Worm (Caenorhabditis elegans): ENCODE data around the gene M02D8.5.
A peak's percentile ranks its signal among the peaks of the same experiment; 100 is the strongest.

Gene M02D8.5

DNA sequence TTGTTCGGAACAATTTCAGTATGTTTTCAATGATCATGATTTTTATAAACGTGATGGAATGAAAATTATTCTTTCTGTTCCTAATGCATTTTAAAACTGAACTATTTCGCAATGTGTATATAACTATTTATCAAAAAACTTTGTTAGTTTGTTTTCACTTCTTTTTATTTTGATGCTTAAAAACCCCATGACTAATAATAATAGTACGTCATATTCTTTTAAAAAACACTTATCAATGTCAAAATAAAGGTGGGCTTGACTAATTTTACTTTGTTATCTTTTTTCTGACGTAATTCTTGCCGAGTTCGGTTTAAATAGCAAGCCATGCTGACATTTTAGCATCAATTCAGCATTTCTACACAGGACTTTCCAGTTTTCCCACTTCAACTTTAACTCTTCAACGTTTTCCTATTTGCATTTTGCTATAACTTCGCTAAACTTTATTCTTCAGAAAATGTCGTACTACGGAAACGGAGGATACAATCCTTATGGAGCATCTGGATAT is 50.2 kb downstream of the M02D8.5 start, which contains the start of gene F53A9.1:
Gene F53A9.1, plus strand, starts transcription at position 455 of the 505 bp plus-strand sequence.
- peak; percentile 72 for TF ChIP-seq unc-62 (GFP tag; optimal IDR thresholded peaks at IDR 0.05)
- no peak for TF ChIP-seq F33H1.4 (GFP tag; IDR thresholded peaks at IDR 0.05)

DNA sequence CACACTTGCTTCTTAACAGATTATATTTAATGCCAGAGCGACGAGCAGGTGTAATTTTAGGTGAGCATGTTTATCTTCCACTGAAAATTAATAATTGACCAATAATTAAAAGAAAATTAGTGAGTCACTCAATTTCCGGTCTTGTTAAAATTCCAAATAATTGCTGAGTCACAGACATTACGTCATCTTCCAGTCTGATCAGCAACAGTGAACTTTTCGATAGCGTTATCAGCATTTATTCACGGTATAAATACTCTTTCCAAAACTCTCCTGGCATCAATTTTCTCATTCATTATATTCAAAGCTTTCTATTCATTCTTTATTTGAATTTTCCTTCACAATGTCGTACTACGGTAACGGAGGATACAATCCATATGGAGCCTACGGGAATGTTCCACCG is 52.0 kb downstream of the M02D8.5 start, which contains the start of gene kreg-1:
Gene kreg-1, plus strand, starts transcription at position 341 of the 400 bp plus-strand sequence.
- TF ChIP-seq xnd-1 (tag; optimal IDR thresholded peaks at IDR 0.05) (no peak), fkh-3 (tag; optimal IDR thresholded peaks at IDR 0.05) (no peak), F23B12.7 (tag; optimal IDR thresholded peaks at IDR 0.05; ENCODE audit: insufficient read depth) (no peak), unc-130 (GFP tag; optimal IDR thresholded peaks at IDR 0.05) (no peak), dpl-1 (GFP tag; optimal IDR thresholded peaks at IDR 0.05) (no peak), F49E8.2 (tag; optimal IDR thresholded peaks at IDR 0.05; ENCODE audit: insufficient read depth) (no peak)

DNA sequence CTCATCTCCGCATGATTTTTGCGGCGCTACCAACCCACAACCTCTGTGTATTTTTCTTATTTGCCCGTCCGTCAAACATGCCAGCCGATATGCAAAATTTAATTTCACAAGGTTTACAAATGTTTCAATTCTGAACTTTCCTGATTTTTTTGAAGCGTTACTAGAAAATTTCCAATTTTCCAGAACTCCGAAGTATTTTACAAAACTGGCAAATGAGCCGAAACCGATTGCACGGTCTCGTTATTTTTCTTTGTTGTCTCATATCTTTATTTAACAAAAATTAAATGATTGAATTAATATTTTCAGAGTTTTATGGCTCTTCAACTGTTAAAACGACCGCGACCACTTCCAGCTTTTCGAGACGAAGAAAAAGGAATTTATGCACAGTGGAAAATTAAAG is 53.3 kb downstream of the M02D8.5 start, which contains the start of gene F53A9.3:
Gene F53A9.3, plus strand, starts transcription at position 301 of the 400 bp plus-strand sequence.
- TF ChIP-seq lin-35 (GFP tag; optimal IDR thresholded peaks at IDR 0.05) (no peak), ceh-91 (GFP tag; IDR thresholded peaks at IDR 0.05) (no peak), ztf-26 (tag; optimal IDR thresholded peaks at IDR 0.05) (no peak), attf-5 (GFP tag; optimal IDR thresholded peaks at IDR 0.05) (no peak), madf-10 (tag; optimal IDR thresholded peaks at IDR 0.05) (no peak), athp-1 (tag; optimal IDR thresholded peaks at IDR 0.05) (no peak), Y53F4B.3 (GFP tag; IDR thresholded peaks at IDR 0.05) (no peak), let-526 (GFP tag; IDR thresholded peaks at IDR 0.05) (no peak), dpl-1 (GFP tag; optimal IDR thresholded peaks at IDR 0.05) (no peak), ztf-25 (GFP tag; IDR thresholded peaks at IDR 0.05) (no peak), snpc-4 (GFP tag; optimal IDR thresholded peaks at IDR 0.05) (no peak), snpc-4 (tag; optimal IDR thresholded peaks at IDR 0.05) (no peak), C06A6.2 (GFP tag; conservative IDR thresholded peaks at IDR 0.05) (no peak), Y79H2A.3 (GFP tag; conservative IDR thresholded peaks at IDR 0.05) (no peak), Y56A3A.18 (GFP tag; IDR thresholded peaks at IDR 0.05) (no peak), F52B5.7 (tag; optimal IDR thresholded peaks at IDR 0.05) (no peak)

DNA sequence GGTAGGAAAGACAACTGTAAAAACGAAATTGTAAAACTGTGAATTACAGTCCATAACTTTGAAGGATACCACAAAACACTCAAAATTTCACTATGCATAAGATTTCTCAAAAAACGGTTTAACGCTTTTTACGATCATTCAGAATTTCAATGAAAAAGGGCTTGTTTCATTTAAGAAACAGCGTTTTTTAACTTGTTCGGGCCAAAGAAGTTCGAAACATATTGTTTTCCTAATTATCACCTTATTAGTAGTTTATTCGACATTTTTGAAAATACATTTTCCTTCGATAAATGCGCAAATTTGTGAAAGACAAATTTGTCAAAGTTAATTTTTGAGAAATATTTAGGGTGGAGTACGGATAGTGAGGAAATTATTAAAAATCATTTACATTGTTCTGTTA is 56.6 kb downstream of the M02D8.5 start:
- no peak for TF ChIP-seq nfya-2 (GFP tag; IDR thresholded peaks at IDR 0.05)
- no peak for TF ChIP-seq T26A5.8 (tag; optimal IDR thresholded peaks at IDR 0.05)
- no peak for TF ChIP-seq F52B5.7 (tag; optimal IDR thresholded peaks at IDR 0.05)
- TF ChIP-seq ceh-40 (GFP tag; IDR thresholded peaks at IDR 0.05) = no peak
